Fruit fly (Drosophila melanogaster) whole organism, prepupa: Measurements from ENCODE around the gene CG13731.
A peak's percentile ranks its signal among the peaks of the same experiment; 100 is the strongest.

ENCODE experiments used
- Blimp-1 ChIP-seq: fragments of 200-800 bp; sonication (Bioruptor generic); optimal IDR thresholded peaks from 3 replicates; lab custom pipeline; 2017; ENCODE audit warnings: missing biosample characterization, missing genetic modification characterization, mild to moderate bottlenecking, moderate library complexity, missing genetic modification reagents
- CG10631 ChIP-seq: fragments of 200-800 bp; sonication (Bioruptor generic); optimal IDR thresholded peaks from 2 replicates; lab custom pipeline; 2016; ENCODE audit warnings: missing biosample characterization, missing genetic modification characterization
- CG10669 ChIP-seq: fragments of 200-800 bp; sonication (Bioruptor generic); optimal IDR thresholded peaks from 3 replicates; lab custom pipeline; 2018; ENCODE audit warnings: missing biosample characterization, mild to moderate bottlenecking, missing genetic modification characterization, moderate library complexity
- CG11762 ChIP-seq: fragments of 200-800 bp; sonication (Bioruptor generic); optimal IDR thresholded peaks from 3 replicates; lab custom pipeline; 2016; ENCODE audit warnings: missing biosample characterization, missing genetic modification characterization; ENCODE audit not compliant: insufficient read depth
- CG11902 ChIP-seq: fragments of 200-800 bp; sonication (Bioruptor generic); optimal IDR thresholded peaks from 3 replicates; lab custom pipeline; 2016; ENCODE audit warnings: missing biosample characterization, missing genetic modification characterization
- CG15336 ChIP-seq: fragments of 200-800 bp; sonication (Bioruptor generic); IDR thresholded peaks from 2 replicates; pipeline ENCODE4 v1.3.6; 2022; ENCODE audit warnings: missing biosample characterization, missing genetic modification characterization
- CG1621 ChIP-seq: fragments of 200-800 bp; sonication (Bioruptor generic); optimal IDR thresholded peaks from 3 replicates; lab custom pipeline; 2018; ENCODE audit warnings: missing biosample characterization, mild to moderate bottlenecking, missing genetic modification characterization
- CG16779 ChIP-seq: fragments of 200-800 bp; sonication (Bioruptor generic); optimal IDR thresholded peaks from 3 replicates; lab custom pipeline; 2017; ENCODE audit warnings: missing biosample characterization, mild to moderate bottlenecking, missing genetic modification characterization
- CG3032 ChIP-seq: fragments of 200-800 bp; optimal IDR thresholded peaks from 2 replicates; lab custom pipeline; 2019; ENCODE audit warnings: missing biosample characterization, mild to moderate bottlenecking, missing genetic modification characterization, moderate library complexity
- CG32006 ChIP-seq: fragments of 200-800 bp; sonication (Bioruptor generic); optimal IDR thresholded peaks from 3 replicates; lab custom pipeline; 2017; ENCODE audit warnings: missing biosample characterization, mild to moderate bottlenecking, missing genetic modification characterization
- CG34406 ChIP-seq: fragments of 200-800 bp; sonication (Bioruptor generic); optimal IDR thresholded peaks from 3 replicates; lab custom pipeline; 2016; ENCODE audit warnings: missing biosample characterization, missing genetic modification characterization
- CG3919 ChIP-seq: fragments of 200-800 bp; sonication (Bioruptor generic); optimal IDR thresholded peaks from 3 replicates; lab custom pipeline; 2016; ENCODE audit warnings: missing biosample characterization, missing genetic modification characterization
- CG4318 ChIP-seq: fragments of 200-800 bp; sonication (Bioruptor generic); optimal IDR thresholded peaks from 3 replicates; lab custom pipeline; 2017; ENCODE audit warnings: missing biosample characterization, mild to moderate bottlenecking, missing genetic modification characterization
- CG6163 ChIP-seq: fragments of 200-800 bp; sonication (Bioruptor generic); IDR thresholded peaks from 3 replicates; pipeline ENCODE4 v1.3.6; 2022; ENCODE audit warnings: missing biosample characterization, missing genetic modification characterization
- CG6276 ChIP-seq: fragments of 200-800 bp; sonication (Bioruptor generic); optimal IDR thresholded peaks from 2 replicates; lab custom pipeline; 2017; ENCODE audit warnings: missing biosample characterization, mild to moderate bottlenecking, missing genetic modification characterization
- CG7368 ChIP-seq: fragments of 200-800 bp; sonication (Bioruptor generic); optimal IDR thresholded peaks from 3 replicates; lab custom pipeline; 2016; ENCODE audit warnings: missing biosample characterization, missing genetic modification characterization
- CG8119 ChIP-seq: fragments of 200-800 bp; sonication (Bioruptor generic); IDR thresholded peaks from 3 replicates; pipeline ENCODE4 v1.3.6; 2022; ENCODE audit warnings: missing biosample characterization, missing genetic modification characterization
- CG8319 ChIP-seq: fragments of 200-800 bp; sonication (Bioruptor generic); optimal IDR thresholded peaks from 3 replicates; lab custom pipeline; 2016; ENCODE audit warnings: missing biosample characterization, missing genetic modification characterization
- CG8632 ChIP-seq: fragments of 200-800 bp; sonication (Bioruptor generic); optimal IDR thresholded peaks from 3 replicates; lab custom pipeline; 2016; ENCODE audit warnings: missing biosample characterization, missing genetic modification characterization
- CG9139 ChIP-seq: fragments of 200-800 bp; sonication (Bioruptor generic); optimal IDR thresholded peaks from 3 replicates; lab custom pipeline; 2017; ENCODE audit warnings: missing biosample characterization, mild to moderate bottlenecking, missing genetic modification characterization
- Eip75B ChIP-seq: fragments of 200-800 bp; sonication (Bioruptor generic); optimal IDR thresholded peaks from 3 replicates; lab custom pipeline; 2016; ENCODE audit warnings: missing biosample characterization, missing genetic modification characterization
- Eip78C ChIP-seq: fragments of 200-800 bp; sonication (Bioruptor generic); peaks from one replicate; lab custom pipeline; 2016; ENCODE audit warnings: missing biosample characterization, missing genetic modification characterization
- Eip93F ChIP-seq: fragments of 200-800 bp; sonication (Bioruptor generic); optimal IDR thresholded peaks from 2 replicates; lab custom pipeline; 2016; ENCODE audit warnings: missing biosample characterization, mild to moderate bottlenecking, missing genetic modification characterization
- Ets21C ChIP-seq: fragments of 200-800 bp; sonication (Bioruptor generic); optimal IDR thresholded peaks from 3 replicates; lab custom pipeline; 2016; ENCODE audit warnings: missing biosample characterization, missing genetic modification characterization
- Gug ChIP-seq: fragments of 200-800 bp; sonication (Bioruptor generic); IDR thresholded peaks from 2 replicates; pipeline ENCODE4 v1.3.6; 2022; ENCODE audit warnings: missing biosample characterization, missing genetic modification characterization
- Hr38 ChIP-seq: sonication (Bioruptor generic); optimal IDR thresholded peaks from 2 replicates; lab custom pipeline; 2016; ENCODE audit warnings: missing biosample characterization, missing genetic modification characterization
- Hr39 ChIP-seq: fragments of 200-800 bp; sonication (Bioruptor generic); optimal IDR thresholded peaks from 2 replicates; lab custom pipeline; 2016; ENCODE audit warnings: missing biosample characterization, missing genetic modification characterization
- Hr4 ChIP-seq: fragments of 200-800 bp; sonication (Bioruptor generic); optimal IDR thresholded peaks from 3 replicates; lab custom pipeline; 2016; ENCODE audit warnings: missing biosample characterization, missing genetic modification characterization
- Lpt ChIP-seq: fragments of 200-800 bp; sonication (Bioruptor generic); optimal IDR thresholded peaks from 3 replicates; lab custom pipeline; 2016; ENCODE audit warnings: missing biosample characterization, missing genetic modification characterization
- Met ChIP-seq: fragments of 200-800 bp; sonication (Bioruptor generic); optimal IDR thresholded peaks from 3 replicates; lab custom pipeline; 2016; ENCODE audit warnings: missing biosample characterization, missing genetic modification characterization
- OdsH ChIP-seq: fragments of 200-800 bp; sonication (Bioruptor generic); optimal IDR thresholded peaks from 3 replicates; lab custom pipeline; 2016; ENCODE audit warnings: missing biosample characterization, missing genetic modification characterization
- Smox ChIP-seq: fragments of 200-800 bp; sonication (Bioruptor generic); optimal IDR thresholded peaks from 3 replicates; lab custom pipeline; 2016; ENCODE audit warnings: missing biosample characterization, missing genetic modification characterization
- Sox102F ChIP-seq: fragments of 200-800 bp; sonication (Bioruptor generic); optimal IDR thresholded peaks from 2 replicates; lab custom pipeline; 2016; ENCODE audit warnings: missing biosample characterization, mild to moderate bottlenecking, missing genetic modification characterization
- Sox15 ChIP-seq: fragments of 200-800 bp; sonication (Bioruptor generic); optimal IDR thresholded peaks from 3 replicates; lab custom pipeline; 2016; ENCODE audit warnings: missing biosample characterization, missing genetic modification characterization
- achi ChIP-seq: fragments of 200-800 bp; sonication (Bioruptor generic); optimal IDR thresholded peaks from 3 replicates; lab custom pipeline; 2016; ENCODE audit warnings: missing biosample characterization, missing genetic modification characterization
- acj6 ChIP-seq: fragments of 200-800 bp; sonication (Bioruptor generic); optimal IDR thresholded peaks from 3 replicates; lab custom pipeline; 2016; ENCODE audit warnings: missing biosample characterization, missing genetic modification characterization
- cyc ChIP-seq: fragments of 200-800 bp; sonication (Bioruptor generic); optimal IDR thresholded peaks from 3 replicates; lab custom pipeline; 2016; ENCODE audit warnings: missing biosample characterization, missing genetic modification characterization
- dac ChIP-seq: fragments of 200-800 bp; sonication (Bioruptor generic); optimal IDR thresholded peaks from 2 replicates; lab custom pipeline; 2017; ENCODE audit warnings: missing biosample characterization, mild to moderate bottlenecking, missing genetic modification characterization
- dsx ChIP-seq: fragments of 200-800 bp; optimal IDR thresholded peaks from 3 replicates; lab custom pipeline; 2019; ENCODE audit warnings: missing biosample characterization, mild to moderate bottlenecking, missing genetic modification characterization, moderate library complexity; ENCODE audit not compliant: poor library complexity, severe bottlenecking
- eg ChIP-seq: fragments of 200-800 bp; sonication (Bioruptor generic); IDR thresholded peaks from 3 replicates; pipeline ENCODE4 v1.3.6; 2022; ENCODE audit warnings: missing biosample characterization, missing genetic modification characterization
- esn ChIP-seq: fragments of 200-800 bp; sonication (Bioruptor generic); optimal IDR thresholded peaks from 2 replicates; lab custom pipeline; 2016; ENCODE audit warnings: missing biosample characterization, mild to moderate bottlenecking, missing genetic modification characterization, moderate library complexity
- fd59A ChIP-seq: fragments of 200-800 bp; sonication (Bioruptor generic); optimal IDR thresholded peaks from 2 replicates; lab custom pipeline; 2017; ENCODE audit warnings: missing biosample characterization, mild to moderate bottlenecking, missing genetic modification characterization, missing genetic modification reagents
- fkh ChIP-seq: fragments of 200-800 bp; sonication (Bioruptor generic); optimal IDR thresholded peaks from 3 replicates; lab custom pipeline; 2017; ENCODE audit warnings: missing biosample characterization, mild to moderate bottlenecking, missing genetic modification characterization, moderate library complexity
- lz ChIP-seq: fragments of 200-800 bp; sonication (Bioruptor generic); optimal IDR thresholded peaks from 3 replicates; lab custom pipeline; 2016; ENCODE audit warnings: missing biosample characterization, missing genetic modification characterization
- net ChIP-seq: fragments of 200-800 bp; sonication (Bioruptor generic); optimal IDR thresholded peaks from 3 replicates; lab custom pipeline; 2016; ENCODE audit warnings: missing biosample characterization, missing genetic modification characterization
- pdm3 ChIP-seq: fragments of 200-800 bp; sonication (Bioruptor generic); optimal IDR thresholded peaks from 3 replicates; lab custom pipeline; 2016; ENCODE audit warnings: missing biosample characterization, missing genetic modification characterization
- salr ChIP-seq, 2 experiments: fragments of 200-800 bp; sonication (Bioruptor generic); optimal IDR thresholded peaks; 3 replicates each; lab custom pipeline; 2016 to 2018; ENCODE audit warnings: missing biosample characterization in 2 of 2, missing genetic modification characterization in 2 of 2, mild to moderate bottlenecking in 1 of 2
- spab ChIP-seq: fragments of 200-800 bp; sonication (Bioruptor generic); optimal IDR thresholded peaks from 2 replicates; lab custom pipeline; 2017; ENCODE audit warnings: missing biosample characterization, mild to moderate bottlenecking, missing genetic modification characterization, missing genetic modification reagents
- ss ChIP-seq, 2 experiments: fragments of 200-800 bp; sonication (Bioruptor generic); optimal IDR thresholded peaks; 2 replicates in 1 of 2; 3 replicates in 1 of 2; lab custom pipeline; 2017 to 2018; ENCODE audit warnings: mild to moderate bottlenecking in 2 of 2, missing biosample characterization in 2 of 2, missing genetic modification characterization in 2 of 2, moderate library complexity in 1 of 2
- svp ChIP-seq: fragments of 200-800 bp; sonication (Bioruptor generic); peaks from one replicate; lab custom pipeline; 2016; ENCODE audit warnings: missing biosample characterization, missing genetic modification characterization
- topi ChIP-seq: fragments of 200-800 bp; sonication (Bioruptor generic); optimal IDR thresholded peaks from 3 replicates; lab custom pipeline; 2016; ENCODE audit warnings: missing biosample characterization, missing genetic modification characterization
- vri ChIP-seq: fragments of 200-800 bp; sonication (Bioruptor generic); optimal IDR thresholded peaks from 3 replicates; lab custom pipeline; 2016; ENCODE audit warnings: missing biosample characterization, mild to moderate bottlenecking, missing genetic modification characterization

CG13731 gene

DNA sequence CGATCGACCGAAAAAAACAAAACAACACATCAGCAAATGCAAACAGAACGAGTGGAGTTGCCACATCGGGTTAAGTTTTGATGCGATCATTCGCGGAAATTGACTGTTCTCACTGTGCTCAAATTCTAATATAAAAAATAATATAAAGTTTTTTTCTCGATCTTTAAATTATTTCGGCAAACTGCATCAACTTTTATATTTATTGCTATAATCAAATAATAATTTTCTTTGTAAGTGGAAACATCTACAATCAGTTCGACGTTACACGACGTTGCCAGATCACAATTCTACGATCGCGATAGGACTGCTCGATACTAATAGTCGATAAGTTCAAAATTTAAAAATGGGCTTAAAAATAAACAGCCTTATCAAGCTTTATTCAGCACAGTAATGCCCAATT is 40.0 kb upstream of the CG13731 start, which contains the start of gene Gorab:
TSS of gene Gorab (minus strand) at position 58 of the 400 bp plus-strand sequence.
- TF ChIP-seq CG3032 (tag; lab: Kevin White, UChicago): peak; percentile 92
- TF ChIP-seq OdsH (GFP tag; lab: Kevin White, UChicago): peak; percentile 91
- TF ChIP-seq CG11762 (GFP tag; lab: Kevin White, UChicago): peak; percentile 56
- TF ChIP-seq esn: peak; percentile 83
- peak; percentile 76 for TF ChIP-seq Sox102F (GFP tag; lab: Kevin White, UChicago)
- peak; percentile 79 for TF ChIP-seq CG10631
- TF ChIP-seq Eip93F (GFP tag; lab: Kevin White, UChicago): peak; percentile 84
- TF ChIP-seq CG9139 (GFP tag; lab: Kevin White, UChicago): no peak
- TF ChIP-seq Eip75B (GFP tag; lab: Kevin White, UChicago): peak; percentile 70
- peak in 1 of 2 experiments; percentile 41 for TF ChIP-seq ss (GFP tag; optimal IDR thresholded peaks at IDR 0.05; lab: Kevin White, UChicago)
- peak; percentile 90 for TF ChIP-seq Eip78C (GFP tag; lab: Kevin White, UChicago)
- TF ChIP-seq Hr39: peak; percentile 92
- peak; percentile 98 for TF ChIP-seq fkh (GFP tag; lab: Kevin White, UChicago)
- TF ChIP-seq Met (GFP tag; lab: Kevin White, UChicago): peak; percentile 86
- TF ChIP-seq svp: peak; percentile 95
- peak; percentile 67 for TF ChIP-seq vri (GFP tag; lab: Kevin White, UChicago)
- peak; percentile 39 for TF ChIP-seq fd59A (GFP tag; lab: Kevin White, UChicago)
- peak; percentile 89 for TF ChIP-seq acj6 (GFP tag; lab: Kevin White, UChicago)
- TF ChIP-seq CG32006 (GFP tag; lab: Kevin White, UChicago): peak; percentile 87
- TF ChIP-seq Smox (GFP tag; lab: Kevin White, UChicago): peak; percentile 85
- no peak for TF ChIP-seq CG16779 (tag; lab: Kevin White, UChicago)
- TF ChIP-seq achi: peak; percentile 86
- peak; percentile 81 for TF ChIP-seq CG4318 (GFP tag; lab: Kevin White, UChicago)
- peak; percentile 92 for TF ChIP-seq Sox15 (GFP tag; lab: Kevin White, UChicago)
- TF ChIP-seq Hr4 (GFP tag; lab: Kevin White, UChicago): peak; percentile 90
- TF ChIP-seq cyc (GFP tag; lab: Kevin White, UChicago): peak; percentile 90
- TF ChIP-seq dsx (GFP tag; lab: Kevin White, UChicago): peak; percentile 77
- TF ChIP-seq CG1621 (tag; lab: Kevin White, UChicago): peak; percentile 51
- peak; percentile 84 for TF ChIP-seq CG8119
- TF ChIP-seq CG3919 (GFP tag; lab: Kevin White, UChicago): peak; percentile 87
- peak; percentile 49 for TF ChIP-seq CG6276
- TF ChIP-seq net (GFP tag; lab: Kevin White, UChicago): peak; percentile 70
- peak; percentile 94 for TF ChIP-seq Gug (GFP tag; lab: Robert Waterston, UW)
- TF ChIP-seq lz (GFP tag; lab: Kevin White, UChicago): peak; percentile 82
- TF ChIP-seq CG8319 (GFP tag; lab: Kevin White, UChicago): peak; percentile 74
- TF ChIP-seq CG11902: peak; percentile 92
- TF ChIP-seq eg: peak; percentile 97
- peak; percentile 7 for TF ChIP-seq Hr38 (GFP tag; lab: Kevin White, UChicago)
- TF ChIP-seq CG6163 (GFP tag; lab: Robert Waterston, UW): peak; percentile 95
- peak; percentile 90 for TF ChIP-seq topi (GFP tag; lab: Kevin White, UChicago)
- peak; percentile 77 for TF ChIP-seq Ets21C (GFP tag; lab: Kevin White, UChicago)
- TF ChIP-seq dac (GFP tag; lab: Kevin White, UChicago): peak; percentile 46
- peak; percentile 86 for TF ChIP-seq CG15336 (GFP tag; lab: Robert Waterston, UW)
- TF ChIP-seq Lpt (GFP tag; lab: Kevin White, UChicago): peak; percentile 80
- peak; percentile 90 for TF ChIP-seq pdm3 (GFP tag; lab: Kevin White, UChicago)
- TF ChIP-seq CG7368 (GFP tag; lab: Kevin White, UChicago): peak; percentile 72
- TF ChIP-seq CG8632: peak; percentile 79
- TF ChIP-seq spab: peak; percentile 52
- peak; percentile 47 for TF ChIP-seq Blimp-1 (GFP tag; lab: Kevin White, UChicago)
- peak; percentile 81 for TF ChIP-seq CG34406
- TF ChIP-seq salr (GFP tag; optimal IDR thresholded peaks at IDR 0.05; lab: Kevin White, UChicago): peak; percentile 52 to 70
- peak; percentile 82 for TF ChIP-seq CG10669 (GFP tag; lab: Kevin White, UChicago)
